Fruit fly (Drosophila melanogaster) whole organism, embryonic: ENCODE results near the gene Tim17a2.

Source experiments
- Adf1 ChIP-seq: fragments of 200-800 bp; sonication (Bioruptor generic); IDR thresholded peaks from 2 replicates; pipeline ENCODE4 v1.3.6; 2022; ENCODE audit warnings: missing biosample characterization, missing genetic modification characterization
- Bgb ChIP-seq: fragments of 200-800 bp; sonication (Bioruptor generic); IDR thresholded peaks from 2 replicates; pipeline ENCODE4 v1.3.6; 2022; ENCODE audit warnings: missing biosample characterization, missing genetic modification characterization; ENCODE audit not compliant: partially characterized antibody
- CG10147 ChIP-seq: fragments of 200-800 bp; sonication (Bioruptor generic); optimal IDR thresholded peaks from 2 replicates; lab custom pipeline; 2019; ENCODE audit warnings: missing biosample characterization, mild to moderate bottlenecking, missing genetic modification characterization, moderate library complexity
- CG10267 ChIP-seq: fragments of 200-800 bp; sonication (Bioruptor generic); optimal IDR thresholded peaks from 2 replicates; lab custom pipeline; 2018; ENCODE audit warnings: missing biosample characterization, mild to moderate bottlenecking, missing genetic modification characterization, moderate library complexity
- CG10366 ChIP-seq: fragments of 200-800 bp; sonication (Bioruptor generic); IDR thresholded peaks from 2 replicates; pipeline ENCODE4 v1.3.6; 2022; ENCODE audit warnings: missing biosample characterization, missing genetic modification characterization
- CG11093 ChIP-seq: fragments of 200-800 bp; sonication (Bioruptor generic); IDR thresholded peaks from 3 replicates; pipeline ENCODE4 v1.3.6; 2022; ENCODE audit warnings: missing biosample characterization, missing genetic modification characterization
- CG13424 ChIP-seq: fragments of 200-800 bp; sonication (Bioruptor generic); optimal IDR thresholded peaks from 2 replicates; lab custom pipeline; 2019; ENCODE audit warnings: missing biosample characterization, mild to moderate bottlenecking, missing genetic modification characterization, moderate library complexity
- CG15011 ChIP-seq: fragments of 200-800 bp; sonication (Bioruptor generic); optimal IDR thresholded peaks from 3 replicates; lab custom pipeline; 2018; ENCODE audit warnings: missing biosample characterization, mild to moderate bottlenecking, missing genetic modification characterization
- CG16863 ChIP-seq: fragments of 200-800 bp; sonication (Bioruptor generic); optimal IDR thresholded peaks from 3 replicates; lab custom pipeline; 2016; ENCODE audit warnings: missing biosample characterization, missing genetic modification characterization
- CG1832 ChIP-seq: fragments of 200-800 bp; sonication (Bioruptor generic); optimal IDR thresholded peaks from 2 replicates; lab custom pipeline; 2017; ENCODE audit warnings: missing biosample characterization, mild to moderate bottlenecking, missing genetic modification characterization, inconsistent platforms
- CG32772 ChIP-seq: fragments of 200-800 bp; sonication (Bioruptor generic); IDR thresholded peaks from 2 replicates; pipeline ENCODE4 v1.3.6; 2022; ENCODE audit warnings: missing biosample characterization, missing genetic modification characterization
- CG4404 ChIP-seq: fragments of 200-800 bp; sonication (Bioruptor generic); IDR thresholded peaks from 2 replicates; pipeline ENCODE4 v1.3.6; 2022; ENCODE audit warnings: missing biosample characterization, missing genetic modification characterization
- CG4617 ChIP-seq: fragments of 200-800 bp; sonication (Bioruptor generic); optimal IDR thresholded peaks from 3 replicates; lab custom pipeline; 2016; ENCODE audit warnings: missing biosample characterization, missing genetic modification characterization, borderline replicate concordance
- CG4707 ChIP-seq: fragments of 200-800 bp; sonication (Bioruptor generic); optimal IDR thresholded peaks from 2 replicates; lab custom pipeline; 2018; ENCODE audit warnings: missing biosample characterization, mild to moderate bottlenecking, missing genetic modification characterization, moderate library complexity
- CG5180 ChIP-seq: fragments of 200-800 bp; sonication (Bioruptor generic); optimal IDR thresholded peaks from 3 replicates; lab custom pipeline; 2017; ENCODE audit warnings: missing biosample characterization, missing genetic modification characterization, mild to moderate bottlenecking, moderate library complexity, missing genetic modification reagents
- CG6272 ChIP-seq: fragments of 200-800 bp; sonication (Bioruptor generic); IDR thresholded peaks from 2 replicates; pipeline ENCODE4 v1.3.6; 2022; ENCODE audit warnings: missing biosample characterization, missing genetic modification characterization
- CG6813 ChIP-seq: fragments of 200-800 bp; sonication (Bioruptor generic); optimal IDR thresholded peaks from 2 replicates; lab custom pipeline; 2017; ENCODE audit warnings: missing biosample characterization, missing genetic modification characterization, mild to moderate bottlenecking, moderate library complexity, missing genetic modification reagents
- CG8089 ChIP-seq: fragments of 200-800 bp; sonication (Bioruptor generic); optimal IDR thresholded peaks from 3 replicates; lab custom pipeline; 2016; ENCODE audit warnings: missing biosample characterization, missing genetic modification characterization
- CoRest ChIP-seq: fragments of 200-800 bp; sonication (Bioruptor generic); optimal IDR thresholded peaks from 3 replicates; lab custom pipeline; 2018; ENCODE audit warnings: missing biosample characterization, mild to moderate bottlenecking, missing genetic modification characterization, moderate library complexity
- D19B ChIP-seq: fragments of 200-800 bp; sonication (Bioruptor generic); optimal IDR thresholded peaks from 2 replicates; lab custom pipeline; 2017; ENCODE audit warnings: missing biosample characterization, mild to moderate bottlenecking, missing genetic modification characterization
- E2f1 ChIP-seq: fragments of 200-800 bp; sonication (Bioruptor generic); IDR thresholded peaks from 2 replicates; pipeline ENCODE4 v1.3.6; 2022; ENCODE audit warnings: missing biosample characterization, missing genetic modification characterization
- HHEX ChIP-seq: fragments of 200-800 bp; sonication (Bioruptor generic); optimal IDR thresholded peaks from 3 replicates; lab custom pipeline; 2017; ENCODE audit warnings: missing biosample characterization, mild to moderate bottlenecking, missing genetic modification characterization, missing genetic modification reagents
- Kr ChIP-seq: fragments of 200-800 bp; sonication (Bioruptor generic); optimal IDR thresholded peaks from 2 replicates; lab custom pipeline; 2017; ENCODE audit warnings: missing biosample characterization, mild to moderate bottlenecking, missing genetic modification characterization
- Lpt ChIP-seq: fragments of >200 bp; optimal IDR thresholded peaks from 2 replicates; lab custom pipeline; 2018; ENCODE audit warnings: missing biosample characterization, missing genetic modification characterization
- Mes4 ChIP-seq: fragments of 200-800 bp; sonication (Bioruptor generic); optimal IDR thresholded peaks from 2 replicates; lab custom pipeline; 2016; ENCODE audit warnings: missing biosample characterization, missing genetic modification characterization
- Nf-YC ChIP-seq: fragments of 200-800 bp; optimal IDR thresholded peaks from 3 replicates; lab custom pipeline; 2019; ENCODE audit warnings: missing biosample characterization, mild to moderate bottlenecking, missing genetic modification characterization, moderate library complexity
- Poxn ChIP-seq: fragments of 200-800 bp; sonication (Bioruptor generic); IDR thresholded peaks from 2 replicates; pipeline ENCODE4 v1.3.6; 2022; ENCODE audit warnings: missing biosample characterization, missing genetic modification characterization
- cato ChIP-seq: fragments of 200-800 bp; sonication (Bioruptor generic); optimal IDR thresholded peaks from 2 replicates; lab custom pipeline; 2016; ENCODE audit warnings: missing biosample characterization, missing genetic modification characterization, borderline replicate concordance
- chm ChIP-seq: fragments of 200-800 bp; sonication (Bioruptor generic); IDR thresholded peaks from 2 replicates; pipeline ENCODE4 v1.3.6; 2022; ENCODE audit warnings: missing biosample characterization, missing genetic modification characterization
- crc ChIP-seq: fragments of 200-800 bp; sonication (Bioruptor generic); optimal IDR thresholded peaks from 2 replicates; lab custom pipeline; 2016; ENCODE audit warnings: missing biosample characterization, missing genetic modification characterization
- croc ChIP-seq: fragments of 200-800 bp; sonication (Bioruptor generic); conservative IDR thresholded peaks from 3 replicates; pipeline ENCODE4 v1.3.6; 2022; ENCODE audit warnings: missing biosample characterization, missing genetic modification characterization
- disco-r ChIP-seq: fragments of 200-800 bp; sonication (Bioruptor generic); optimal IDR thresholded peaks from 2 replicates; lab custom pipeline; 2016; ENCODE audit warnings: missing biosample characterization, missing genetic modification characterization
- eve ChIP-seq, 2 experiments: fragments of >200 bp; optimal IDR thresholded peaks; 2 replicates each; lab custom pipeline; 2017; ENCODE audit warnings: missing biosample characterization in 2 of 2, missing genetic modification characterization in 2 of 2
- gem ChIP-seq: fragments of 200-800 bp; sonication (Bioruptor generic); optimal IDR thresholded peaks from 2 replicates; lab custom pipeline; 2019; ENCODE audit warnings: missing biosample characterization, mild to moderate bottlenecking, missing genetic modification characterization, moderate library complexity
- gsb ChIP-seq: fragments of 200-800 bp; sonication (Bioruptor generic); IDR thresholded peaks from 2 replicates; pipeline ENCODE4 v1.3.6; 2022; ENCODE audit warnings: missing biosample characterization, missing genetic modification characterization
- hth ChIP-seq: fragments of >200 bp; optimal IDR thresholded peaks from 2 replicates; lab custom pipeline; 2017; ENCODE audit warnings: inconsistent platforms
- jigr1 ChIP-seq: fragments of 200-800 bp; sonication (Bioruptor generic); IDR thresholded peaks from 3 replicates; pipeline ENCODE4 v1.3.6; 2022; ENCODE audit warnings: missing biosample characterization, missing genetic modification characterization
- klu ChIP-seq: fragments of 200-800 bp; sonication (Bioruptor generic); IDR thresholded peaks from 2 replicates; pipeline ENCODE4 v1.3.6; 2022; ENCODE audit warnings: missing biosample characterization, missing genetic modification characterization
- nau ChIP-seq: fragments of 200-800 bp; sonication (Bioruptor generic); optimal IDR thresholded peaks from 3 replicates; lab custom pipeline; 2017; ENCODE audit warnings: missing biosample characterization, mild to moderate bottlenecking, missing genetic modification characterization, missing genetic modification reagents
- nerfin-2 ChIP-seq: fragments of 200-800 bp; sonication (Bioruptor generic); IDR thresholded peaks from 2 replicates; pipeline ENCODE4 v1.3.6; 2022; ENCODE audit warnings: missing biosample characterization, missing genetic modification characterization; ENCODE audit not compliant: partially characterized antibody
- odd ChIP-seq: fragments of 200-800 bp; sonication (Bioruptor generic); optimal IDR thresholded peaks from 2 replicates; lab custom pipeline; 2017; ENCODE audit warnings: missing biosample characterization, mild to moderate bottlenecking, missing genetic modification characterization
- p53 ChIP-seq: fragments of 200-800 bp; sonication (Bioruptor generic); optimal IDR thresholded peaks from 2 replicates; lab custom pipeline; 2016; ENCODE audit warnings: missing biosample characterization, missing genetic modification characterization
- psq ChIP-seq: fragments of 200-800 bp; sonication (Bioruptor generic); optimal IDR thresholded peaks from 2 replicates; lab custom pipeline; 2017; ENCODE audit warnings: missing biosample characterization, missing genetic modification characterization
- sc ChIP-seq, 3 experiments: fragments of >200 bp in 2 of 3; fragments of 200-800 bp in 1 of 3; sonication (Bioruptor generic) in 1 of 3; optimal IDR thresholded peaks; 2 replicates in 2 of 3; 3 replicates in 1 of 3; lab custom pipeline; 2017; ENCODE audit warnings: mild to moderate bottlenecking in 1 of 3, missing biosample characterization in 1 of 3, missing genetic modification characterization in 1 of 3, missing genetic modification reagents in 1 of 3
- sens-2 ChIP-seq: fragments of 200-800 bp; sonication (Bioruptor generic); IDR thresholded peaks from 2 replicates; pipeline ENCODE4 v1.3.6; 2022; ENCODE audit warnings: missing biosample characterization, missing genetic modification characterization
- slbo ChIP-seq: fragments of 200-800 bp; sonication (Bioruptor generic); IDR thresholded peaks from 2 replicates; pipeline ENCODE4 v1.3.6; 2022; ENCODE audit warnings: missing biosample characterization, missing genetic modification characterization
- ttk ChIP-seq: fragments of 200-800 bp; sonication (Bioruptor generic); IDR thresholded peaks from 2 replicates; pipeline ENCODE4 v2.1.2; 2022; ENCODE audit warnings: missing biosample characterization, missing genetic modification characterization
- wdn ChIP-seq: fragments of 200-800 bp; sonication (Bioruptor generic); IDR thresholded peaks from 2 replicates; pipeline ENCODE4 v1.3.6; 2022; ENCODE audit warnings: missing biosample characterization, missing genetic modification characterization

Gene Tim17a2

dm6 chr3R:5211901-5212758 is 50.4 kb downstream of the Tim17a2 start (continued):
- no peak for TF ChIP-seq wdn
- TF ChIP-seq CG10366 (GFP tag; lab: Robert Waterston, UW): no peak; the same call in 1 of the 2 replicates
- TF ChIP-seq Kr (GFP tag; lab: Kevin White, UChicago): peak; percentile 95
- no peak for TF ChIP-seq D19B
- TF ChIP-seq crc (GFP tag; lab: Kevin White, UChicago): peak; percentile 41
- no peak for TF ChIP-seq klu
- peak; percentile 75 for TF ChIP-seq CG16863 (GFP tag; lab: Kevin White, UChicago)
- TF ChIP-seq CG32772 (GFP tag; lab: Robert Waterston, UW): peak; percentile 70
- peak; percentile 28; the same call in 1 of the 2 replicates for TF ChIP-seq CG6272
- peak; percentile 94 for TF ChIP-seq CG4404 (GFP tag; lab: Robert Waterston, UW)
- peak; percentile 5 for TF ChIP-seq Lpt (GFP tag; lab: Kevin White, UChicago)
- peak; percentile 71 for TF ChIP-seq croc (GFP tag; lab: Robert Waterston, UW)
- TF ChIP-seq jigr1 (GFP tag; lab: Robert Waterston, UW): no peak
- peak; percentile 82 for TF ChIP-seq CG6813 (GFP tag; lab: Kevin White, UChicago)
- no peak for TF ChIP-seq Adf1 (GFP tag; lab: Robert Waterston, UW)
- peak; percentile 24 for TF ChIP-seq HHEX
- TF ChIP-seq E2f1 (GFP tag; lab: Robert Waterston, UW): no peak; the same call in 1 of the 2 replicates
- no peak for TF ChIP-seq nerfin-2 (GFP tag; lab: Robert Waterston, UW)
- peak; percentile 60; the same call in 1 of the 2 replicates for TF ChIP-seq chm (GFP tag; lab: Robert Waterston, UW)
- no peak for TF ChIP-seq sc (optimal IDR thresholded peaks at IDR 0.05; lab: Kevin White, UChicago)
- peak; percentile 70 for TF ChIP-seq sc (GFP tag; optimal IDR thresholded peaks at IDR 0.05; lab: Kevin White, UChicago)
- TF ChIP-seq hth (lab: Kevin White, UChicago): no peak
- TF ChIP-seq Poxn (GFP tag; lab: Robert Waterston, UW): no peak
- peak; percentile 41; the same call in 1 of the 3 replicates for TF ChIP-seq CG11093 (GFP tag; lab: Robert Waterston, UW)
- peak; percentile 38 for TF ChIP-seq disco-r (GFP tag; lab: Kevin White, UChicago)
- TF ChIP-seq CoRest (tag; lab: Kevin White, UChicago): peak; percentile 82
- no peak for TF ChIP-seq Bgb (GFP tag; lab: Robert Waterston, UW)
- peak; percentile 87 for TF ChIP-seq CG10267 (tag; lab: Kevin White, UChicago)
- no peak for TF ChIP-seq gsb (GFP tag; lab: Robert Waterston, UW)
- peak; percentile 12 for TF ChIP-seq odd (GFP tag; lab: Kevin White, UChicago)
- peak; percentile 64 for TF ChIP-seq sens-2
- TF ChIP-seq CG10147 (GFP tag; lab: Kevin White, UChicago): no peak
- no peak for TF ChIP-seq psq (GFP tag; lab: Kevin White, UChicago)
- TF ChIP-seq CG1832 (GFP tag; lab: Kevin White, UChicago): no peak
- TF ChIP-seq cato (GFP tag; lab: Kevin White, UChicago): peak; percentile 46
- TF ChIP-seq gem (tag; lab: Kevin White, UChicago): peak; percentile 90
- no peak for TF ChIP-seq slbo
- TF ChIP-seq CG4707 (GFP tag; lab: Kevin White, UChicago): peak; percentile 63
- peak; percentile 87 to 88 for TF ChIP-seq eve (GFP tag; optimal IDR thresholded peaks at IDR 0.05; lab: Kevin White, UChicago)
- peak; percentile 27 for TF ChIP-seq CG4617 (GFP tag; lab: Kevin White, UChicago)
- TF ChIP-seq CG15011 (GFP tag; lab: Kevin White, UChicago): peak; percentile 40
- TF ChIP-seq CG13424 (tag; lab: Kevin White, UChicago): peak; percentile 69
- TF ChIP-seq ttk (GFP tag; lab: Robert Waterston, UW): no peak; the same call in 1 of the 2 replicates
- TF ChIP-seq CG5180: peak; percentile 36
- peak; percentile 72 for TF ChIP-seq Mes4 (GFP tag; lab: Kevin White, UChicago)
- no peak for TF ChIP-seq nau (GFP tag; lab: Kevin White, UChicago)
- TF ChIP-seq CG8089 (GFP tag; lab: Kevin White, UChicago): peak; percentile 74
- TF ChIP-seq p53 (GFP tag; lab: Kevin White, UChicago): peak; percentile 58
- TF ChIP-seq Nf-YC (tag; lab: Kevin White, UChicago): no peak
